Fruit fly (Drosophila melanogaster): ENCODE measurements around the gene CG15597.

dm6 chr3R:6290289-6290688, 5.3 kb upstream of the CG15597 start:
- TF ChIP-seq Dll (optimal IDR thresholded peaks at IDR 0.05) (no peak), pan (optimal IDR thresholded peaks at IDR 0.05) (no peak), psq (optimal IDR thresholded peaks at IDR 0.05) (no peak), EcR (GFP tag; optimal IDR thresholded peaks at IDR 0.05) (no peak)

Measured in whole organism.